Fruit fly (Drosophila melanogaster) whole organism, embryonic: ENCODE data around the gene CG15153.

Source experiments
- Adf1 ChIP-seq: fragments of 200-800 bp; sonication (Bioruptor generic); IDR thresholded peaks from 2 replicates; pipeline ENCODE4 v1.3.6; 2022; ENCODE audit warnings: missing biosample characterization, missing genetic modification characterization
- CG11093 ChIP-seq: fragments of 200-800 bp; sonication (Bioruptor generic); IDR thresholded peaks from 3 replicates; pipeline ENCODE4 v1.3.6; 2022; ENCODE audit warnings: missing biosample characterization, missing genetic modification characterization
- CG11247 ChIP-seq: fragments of 200-800 bp; sonication (Bioruptor generic); IDR thresholded peaks from 2 replicates; pipeline ENCODE4 v1.3.6; 2022; ENCODE audit warnings: missing biosample characterization, missing genetic modification characterization
- CG11398 ChIP-seq: fragments of 200-800 bp; sonication (Bioruptor generic); optimal IDR thresholded peaks from 2 replicates; lab custom pipeline; 2016; ENCODE audit warnings: missing biosample characterization, missing genetic modification characterization
- CG11723 ChIP-seq: fragments of 200-800 bp; sonication (Bioruptor generic); optimal IDR thresholded peaks from 2 replicates; lab custom pipeline; 2017; ENCODE audit warnings: missing biosample characterization, mild to moderate bottlenecking, missing genetic modification characterization
- CG12071 ChIP-seq: fragments of 200-800 bp; sonication (Bioruptor generic); optimal IDR thresholded peaks from 3 replicates; lab custom pipeline; 2018; ENCODE audit warnings: missing biosample characterization, mild to moderate bottlenecking, missing genetic modification characterization
- CG12744 ChIP-seq: fragments of 200-800 bp; sonication (Bioruptor generic); optimal IDR thresholded peaks from 2 replicates; lab custom pipeline; 2016; ENCODE audit warnings: missing biosample characterization, missing genetic modification characterization
- CG13296 ChIP-seq: fragments of 200-800 bp; sonication (Bioruptor generic); optimal IDR thresholded peaks from 3 replicates; lab custom pipeline; 2018; ENCODE audit warnings: missing biosample characterization, mild to moderate bottlenecking, missing genetic modification characterization
- CG13624 ChIP-seq: fragments of 200-800 bp; sonication (Bioruptor generic); optimal IDR thresholded peaks from 2 replicates; lab custom pipeline; 2016; ENCODE audit warnings: missing biosample characterization, missing genetic modification characterization
- CG16813 ChIP-seq: fragments of 200-800 bp; sonication (Bioruptor generic); IDR thresholded peaks from 3 replicates; pipeline ENCODE4 v1.3.6; 2022; ENCODE audit warnings: missing biosample characterization, missing genetic modification characterization; ENCODE audit not compliant: partially characterized antibody
- CG1832 ChIP-seq: fragments of 200-800 bp; sonication (Bioruptor generic); optimal IDR thresholded peaks from 2 replicates; lab custom pipeline; 2017; ENCODE audit warnings: missing biosample characterization, mild to moderate bottlenecking, missing genetic modification characterization, inconsistent platforms
- CG2120 ChIP-seq: fragments of 200-800 bp; sonication (Bioruptor generic); optimal IDR thresholded peaks from 3 replicates; lab custom pipeline; 2016; ENCODE audit warnings: missing biosample characterization, missing genetic modification characterization
- CG3995 ChIP-seq: fragments of 200-800 bp; sonication (Bioruptor generic); optimal IDR thresholded peaks from 3 replicates; lab custom pipeline; 2016; ENCODE audit warnings: missing biosample characterization, missing genetic modification characterization
- CG4282 ChIP-seq: fragments of 200-800 bp; sonication (Bioruptor generic); optimal IDR thresholded peaks from 2 replicates; lab custom pipeline; 2016; ENCODE audit warnings: missing biosample characterization, missing genetic modification characterization
- CG6654 ChIP-seq: fragments of 200-800 bp; sonication (Bioruptor generic); optimal IDR thresholded peaks from 2 replicates; lab custom pipeline; 2017; ENCODE audit warnings: missing biosample characterization, mild to moderate bottlenecking, missing genetic modification characterization
- CG6683 ChIP-seq: fragments of 200-800 bp; sonication (Bioruptor generic); optimal IDR thresholded peaks from 2 replicates; lab custom pipeline; 2017; ENCODE audit warnings: missing biosample characterization, mild to moderate bottlenecking, missing genetic modification characterization, missing genetic modification reagents
- CG6791 ChIP-seq: fragments of 200-800 bp; sonication (Bioruptor generic); IDR thresholded peaks from 3 replicates; pipeline ENCODE4 v1.3.6; 2022; ENCODE audit warnings: missing biosample characterization, missing genetic modification characterization; ENCODE audit not compliant: partially characterized antibody
- CG7271 ChIP-seq: fragments of 200-800 bp; sonication (Bioruptor generic); optimal IDR thresholded peaks from 2 replicates; lab custom pipeline; 2018; ENCODE audit warnings: missing biosample characterization, mild to moderate bottlenecking, missing genetic modification characterization, moderate library complexity
- CG8924 ChIP-seq: fragments of 200-800 bp; optimal IDR thresholded peaks from 3 replicates; lab custom pipeline; 2019; ENCODE audit warnings: missing biosample characterization, mild to moderate bottlenecking, missing genetic modification characterization, moderate library complexity
- CG9437 ChIP-seq: fragments of 200-800 bp; sonication (Bioruptor generic); optimal IDR thresholded peaks from 2 replicates; lab custom pipeline; 2018; ENCODE audit warnings: missing biosample characterization, mild to moderate bottlenecking, missing genetic modification characterization
- CHES-1-like ChIP-seq: fragments of 200-800 bp; sonication (Bioruptor generic); optimal IDR thresholded peaks from 2 replicates; lab custom pipeline; 2016; ENCODE audit warnings: missing biosample characterization, missing genetic modification characterization
- CoRest ChIP-seq: fragments of 200-800 bp; sonication (Bioruptor generic); optimal IDR thresholded peaks from 3 replicates; lab custom pipeline; 2018; ENCODE audit warnings: missing biosample characterization, mild to moderate bottlenecking, missing genetic modification characterization, moderate library complexity
- D19B ChIP-seq: fragments of 200-800 bp; sonication (Bioruptor generic); optimal IDR thresholded peaks from 2 replicates; lab custom pipeline; 2017; ENCODE audit warnings: missing biosample characterization, mild to moderate bottlenecking, missing genetic modification characterization
- Dref ChIP-seq: fragments of 200-800 bp; sonication (Bioruptor generic); IDR thresholded peaks from 2 replicates; pipeline ENCODE4 v1.3.6; 2022; ENCODE audit warnings: missing biosample characterization, missing genetic modification characterization
- Ets97D ChIP-seq: fragments of 200-800 bp; sonication (Bioruptor generic); optimal IDR thresholded peaks from 3 replicates; lab custom pipeline; 2016; ENCODE audit warnings: missing biosample characterization, missing genetic modification characterization
- HLHmδ ChIP-seq: fragments of 200-800 bp; sonication (Bioruptor generic); optimal IDR thresholded peaks from 2 replicates; lab custom pipeline; 2018; ENCODE audit warnings: missing biosample characterization, mild to moderate bottlenecking, missing genetic modification characterization, moderate library complexity
- Hmr ChIP-seq: fragments of 200-800 bp; sonication (Bioruptor generic); optimal IDR thresholded peaks from 3 replicates; lab custom pipeline; 2017; ENCODE audit warnings: mild to moderate bottlenecking, missing biosample characterization, missing genetic modification reagents, missing genetic modification characterization
- Kr ChIP-seq: fragments of 200-800 bp; sonication (Bioruptor generic); optimal IDR thresholded peaks from 2 replicates; lab custom pipeline; 2017; ENCODE audit warnings: missing biosample characterization, mild to moderate bottlenecking, missing genetic modification characterization
- Mrtf ChIP-seq: fragments of 200-800 bp; sonication (Bioruptor generic); IDR thresholded peaks from 3 replicates; pipeline ENCODE4 v1.3.6; 2022; ENCODE audit warnings: missing biosample characterization, missing genetic modification characterization
- Nf-YC ChIP-seq: fragments of 200-800 bp; optimal IDR thresholded peaks from 3 replicates; lab custom pipeline; 2019; ENCODE audit warnings: missing biosample characterization, mild to moderate bottlenecking, missing genetic modification characterization, moderate library complexity
- Oaz ChIP-seq: fragments of 200-800 bp; sonication (Bioruptor generic); IDR thresholded peaks from 2 replicates; pipeline ENCODE4 v1.3.6; 2022; ENCODE audit warnings: missing biosample characterization, missing genetic modification characterization
- Tbp ChIP-seq: fragments of >200 bp; optimal IDR thresholded peaks from 2 replicates; lab custom pipeline; 2018; ENCODE audit warnings: missing biosample characterization, missing genetic modification characterization
- abd-A ChIP-seq: fragments of 200-800 bp; sonication (Bioruptor generic); optimal IDR thresholded peaks from 3 replicates; lab custom pipeline; 2019; ENCODE audit warnings: missing biosample characterization, mild to moderate bottlenecking, missing genetic modification characterization, moderate library complexity
- dmrt11E ChIP-seq: fragments of 200-800 bp; sonication (Bioruptor generic); optimal IDR thresholded peaks from 3 replicates; lab custom pipeline; 2018; ENCODE audit warnings: missing biosample characterization, mild to moderate bottlenecking, missing genetic modification characterization, moderate library complexity
- dpn ChIP-seq, 2 experiments: fragments of 200-800 bp; sonication (Bioruptor generic); optimal IDR thresholded peaks; 3 replicates each; lab custom pipeline; 2016; ENCODE audit warnings: missing biosample characterization in 2 of 2, missing genetic modification characterization in 2 of 2
- ewg ChIP-seq: fragments of 200-800 bp; sonication (Bioruptor generic); optimal IDR thresholded peaks from 3 replicates; lab custom pipeline; 2017; ENCODE audit warnings: mild to moderate bottlenecking, missing biosample characterization, missing genetic modification reagents, missing genetic modification characterization
- fd3F ChIP-seq: fragments of 200-800 bp; sonication (Bioruptor generic); optimal IDR thresholded peaks from 2 replicates; lab custom pipeline; 2018; ENCODE audit warnings: missing biosample characterization, mild to moderate bottlenecking, missing genetic modification characterization, moderate library complexity
- grau ChIP-seq: fragments of 200-800 bp; optimal IDR thresholded peaks from 3 replicates; lab custom pipeline; 2019; ENCODE audit warnings: missing biosample characterization, mild to moderate bottlenecking, missing genetic modification characterization, moderate library complexity
- ind ChIP-seq: fragments of 200-800 bp; sonication (Bioruptor generic); optimal IDR thresholded peaks from 3 replicates; lab custom pipeline; 2016; ENCODE audit warnings: missing biosample characterization, missing genetic modification characterization
- kah ChIP-seq: fragments of 200-800 bp; sonication (Bioruptor generic); optimal IDR thresholded peaks from 2 replicates; lab custom pipeline; 2018; ENCODE audit warnings: missing biosample characterization, mild to moderate bottlenecking, missing genetic modification characterization
- lilli ChIP-seq: fragments of 200-800 bp; sonication (Bioruptor generic); optimal IDR thresholded peaks from 3 replicates; lab custom pipeline; 2016; ENCODE audit warnings: missing biosample characterization, missing genetic modification characterization
- mirr ChIP-seq: fragments of 200-800 bp; sonication (Bioruptor generic); optimal IDR thresholded peaks from 3 replicates; lab custom pipeline; 2018; ENCODE audit warnings: missing biosample characterization, mild to moderate bottlenecking, missing genetic modification characterization
- p53 ChIP-seq: fragments of 200-800 bp; sonication (Bioruptor generic); optimal IDR thresholded peaks from 2 replicates; lab custom pipeline; 2016; ENCODE audit warnings: missing biosample characterization, missing genetic modification characterization
- pb ChIP-seq: fragments of 200-800 bp; sonication (Bioruptor generic); optimal IDR thresholded peaks from 3 replicates; lab custom pipeline; 2016; ENCODE audit warnings: missing biosample characterization, missing genetic modification characterization
- pnt ChIP-seq: fragments of 200-800 bp; sonication (Bioruptor generic); optimal IDR thresholded peaks from 3 replicates; lab custom pipeline; 2016; ENCODE audit warnings: missing biosample characterization, missing genetic modification characterization
- pros ChIP-seq: fragments of 200-800 bp; sonication (Bioruptor generic); optimal IDR thresholded peaks from 3 replicates; lab custom pipeline; 2019; ENCODE audit warnings: missing biosample characterization, mild to moderate bottlenecking, missing genetic modification characterization, moderate library complexity
- sob ChIP-seq: fragments of 200-800 bp; sonication (Bioruptor generic); IDR thresholded peaks from 2 replicates; pipeline ENCODE4 v1.3.6; 2022; ENCODE audit warnings: missing biosample characterization, missing genetic modification characterization
- tna ChIP-seq: fragments of 200-800 bp; sonication (Bioruptor generic); IDR thresholded peaks from 2 replicates; pipeline ENCODE4 v1.3.6; 2022; ENCODE audit warnings: missing biosample characterization, missing genetic modification characterization; ENCODE audit not compliant: partially characterized antibody
- vnd ChIP-seq: fragments of 200-800 bp; sonication (Bioruptor generic); IDR thresholded peaks from 3 replicates; pipeline ENCODE4 v1.3.6; 2022; ENCODE audit warnings: missing biosample characterization, missing genetic modification characterization; ENCODE audit not compliant: partially characterized antibody
- yki ChIP-seq: fragments of >200 bp; optimal IDR thresholded peaks from 3 replicates; lab custom pipeline; 2018

CG15153 gene

DNA sequence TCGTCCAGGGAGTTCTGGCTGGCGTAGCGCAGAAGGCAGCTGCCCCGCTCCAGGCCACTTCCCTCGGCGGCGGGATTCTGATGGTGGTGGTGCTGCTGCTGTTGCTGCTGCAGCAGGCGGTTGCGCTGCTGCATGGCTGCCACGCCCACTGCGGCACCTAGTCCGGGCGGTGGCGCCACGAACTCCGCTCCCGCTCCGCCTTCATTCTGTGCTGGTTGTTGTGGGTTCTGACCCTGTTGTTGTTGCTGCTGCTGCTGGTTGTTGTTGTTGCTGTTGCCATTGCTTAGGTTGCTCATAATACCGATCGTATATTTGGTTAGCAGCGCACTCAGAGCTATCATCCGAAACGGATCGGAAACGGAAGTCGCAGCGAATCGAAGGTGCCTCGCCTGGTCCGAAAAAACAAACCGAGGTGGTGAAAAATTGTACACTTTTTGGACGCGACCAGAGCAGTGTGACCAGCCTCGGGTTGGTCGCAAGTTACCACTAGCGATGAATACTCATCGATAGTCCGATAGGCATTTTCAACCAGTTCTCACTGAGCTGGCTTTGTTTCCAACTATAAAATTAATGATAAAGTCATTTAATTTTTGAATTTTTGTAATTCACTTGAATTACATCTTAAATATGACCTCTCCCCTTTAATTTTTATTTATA is 45.7 kb upstream of the CG15153 start, which contains the start of gene kel (continued):
- TF ChIP-seq CG4282 (GFP tag; lab: Kevin White, UChicago) (no peak), CoRest (tag; lab: Kevin White, UChicago) (peak; percentile 41), CG11093 (no peak; the same call in 2 of the 3 replicates), lilli (GFP tag; lab: Kevin White, UChicago) (peak; percentile 49), CG12744 (GFP tag; lab: Kevin White, UChicago) (no peak), D19B (GFP tag; lab: Kevin White, UChicago) (no peak), Tbp (no peak), CHES-1-like (GFP tag; lab: Kevin White, UChicago) (peak; percentile 51), CG8924 (tag; lab: Kevin White, UChicago) (peak; percentile 57), HLHmδ (peak; percentile 73), CG2120 (GFP tag; lab: Kevin White, UChicago) (peak; percentile 61), CG11398 (GFP tag; lab: Kevin White, UChicago) (peak; percentile 25), CG13296 (GFP tag; lab: Kevin White, UChicago) (peak; percentile 79), ewg (GFP tag; lab: Kevin White, UChicago) (no peak), Adf1 (no peak; the same call in 1 of the 2 replicates), Kr (GFP tag; lab: Kevin White, UChicago) (no peak), p53 (GFP tag; lab: Kevin White, UChicago) (no peak), Hmr (GFP tag; lab: Kevin White, UChicago) (peak; percentile 82), Oaz (GFP tag; lab: Robert Waterston, UW) (no peak), dpn (GFP tag; optimal IDR thresholded peaks at IDR 0.05; lab: Kevin White, UChicago) (peak; percentile 36 to 53), dmrt11E (tag; lab: Kevin White, UChicago) (peak; percentile 26), CG6683 (GFP tag; lab: Kevin White, UChicago) (peak; percentile 32), abd-A (tag; lab: Kevin White, UChicago) (peak; percentile 7), CG7271 (tag; lab: Kevin White, UChicago) (peak; percentile 88), tna (GFP tag; lab: Robert Waterston, UW) (peak; percentile 33; the same call in 1 of the 2 replicates), ind (GFP tag; lab: Kevin White, UChicago) (peak; percentile 19), yki (lab: Kevin White, UChicago) (no peak), Dref (GFP tag; lab: Robert Waterston, UW) (peak; percentile 90), CG11247 (GFP tag; lab: Robert Waterston, UW) (no peak; the same call in 1 of the 2 replicates), sob (peak; percentile 59), Mrtf (GFP tag; lab: Robert Waterston, UW) (no peak), CG13624 (peak; percentile 42), CG6791 (GFP tag; lab: Robert Waterston, UW) (peak; percentile 86), grau (tag; lab: Kevin White, UChicago) (peak; percentile 41), pnt (GFP tag; lab: Kevin White, UChicago) (no peak), CG11723 (GFP tag; lab: Kevin White, UChicago) (no peak), CG16813 (GFP tag; lab: Robert Waterston, UW) (peak; percentile 61; the same call in 2 of the 3 replicates), CG3995 (GFP tag; lab: Kevin White, UChicago) (peak; percentile 49), CG1832 (GFP tag; lab: Kevin White, UChicago) (no peak), pros (GFP tag; lab: Kevin White, UChicago) (no peak), CG12071 (GFP tag; lab: Kevin White, UChicago) (peak; percentile 69), Ets97D (GFP tag; lab: Kevin White, UChicago) (peak; percentile 93), vnd (GFP tag; lab: Robert Waterston, UW) (peak; percentile 68), mirr (GFP tag; lab: Kevin White, UChicago) (peak; percentile 71), CG6654 (GFP tag; lab: Kevin White, UChicago) (no peak), Nf-YC (tag; lab: Kevin White, UChicago) (peak; percentile 30), fd3F (GFP tag; lab: Kevin White, UChicago) (no peak), CG9437 (GFP tag; lab: Kevin White, UChicago) (no peak), pb (GFP tag; lab: Kevin White, UChicago) (no peak), kah (peak; percentile 36)
